Fruit fly (Drosophila melanogaster) whole organism, embryonic: ENCODE data around the gene Karybeta3.
A peak's percentile ranks its signal among the peaks of the same experiment; 100 is the strongest.

Experiments
- B-H1 ChIP-seq: fragments of 200-800 bp; sonication (Bioruptor generic); IDR thresholded peaks from 3 replicates; pipeline ENCODE4 v1.3.6; 2022; ENCODE audit warnings: missing biosample characterization, missing genetic modification characterization
- C15 ChIP-seq: fragments of 200-800 bp; sonication (Bioruptor generic); IDR thresholded peaks from 3 replicates; pipeline ENCODE4 v1.3.6; 2022; ENCODE audit warnings: missing biosample characterization, missing genetic modification characterization
- CG1024 ChIP-seq: fragments of 200-800 bp; sonication (Bioruptor generic); IDR thresholded peaks from 2 replicates; pipeline ENCODE4 v1.3.6; 2022; ENCODE audit warnings: missing biosample characterization, missing genetic modification characterization
- CG10267 ChIP-seq: fragments of 200-800 bp; sonication (Bioruptor generic); optimal IDR thresholded peaks from 2 replicates; lab custom pipeline; 2018; ENCODE audit warnings: missing biosample characterization, mild to moderate bottlenecking, missing genetic modification characterization, moderate library complexity
- CG10431 ChIP-seq: fragments of 200-800 bp; sonication (Bioruptor generic); optimal IDR thresholded peaks from 3 replicates; lab custom pipeline; 2018; ENCODE audit warnings: missing biosample characterization, mild to moderate bottlenecking, missing genetic modification characterization
- CG10543 ChIP-seq: fragments of 200-800 bp; sonication (Bioruptor generic); optimal IDR thresholded peaks from 3 replicates; lab custom pipeline; 2017; ENCODE audit warnings: missing biosample characterization, mild to moderate bottlenecking, missing genetic modification characterization, moderate library complexity
- CG10979 ChIP-seq: fragments of 200-800 bp; sonication (Bioruptor generic); optimal IDR thresholded peaks from 2 replicates; lab custom pipeline; 2018; ENCODE audit warnings: missing biosample characterization, mild to moderate bottlenecking, missing genetic modification characterization, moderate library complexity
- CG11560 ChIP-seq: fragments of 200-800 bp; sonication (Bioruptor generic); IDR thresholded peaks from 3 replicates; pipeline ENCODE4 v1.3.6; 2022; ENCODE audit warnings: missing biosample characterization, missing genetic modification characterization
- CG11696 ChIP-seq: fragments of 200-800 bp; sonication (Bioruptor generic); IDR thresholded peaks from 2 replicates; pipeline ENCODE4 v1.3.6; 2022; ENCODE audit warnings: missing biosample characterization, missing genetic modification characterization
- CG12104 ChIP-seq: fragments of 200-800 bp; sonication (Bioruptor generic); optimal IDR thresholded peaks from 3 replicates; lab custom pipeline; 2016; ENCODE audit warnings: missing biosample characterization, missing genetic modification characterization
- CG13296 ChIP-seq: fragments of 200-800 bp; sonication (Bioruptor generic); optimal IDR thresholded peaks from 3 replicates; lab custom pipeline; 2018; ENCODE audit warnings: missing biosample characterization, mild to moderate bottlenecking, missing genetic modification characterization
- CG14014 ChIP-seq: fragments of 200-800 bp; sonication (Bioruptor generic); IDR thresholded peaks from 2 replicates; pipeline ENCODE4 v1.3.6; 2022; ENCODE audit warnings: missing biosample characterization, missing genetic modification characterization
- CG1603 ChIP-seq: fragments of 200-800 bp; sonication (Bioruptor generic); optimal IDR thresholded peaks from 2 replicates; lab custom pipeline; 2019; ENCODE audit warnings: missing biosample characterization, mild to moderate bottlenecking, missing genetic modification characterization, moderate library complexity
- CG16779 ChIP-seq: fragments of 200-800 bp; sonication (Bioruptor generic); IDR thresholded peaks from 2 replicates; pipeline ENCODE4 v1.3.6; 2022; ENCODE audit warnings: missing biosample characterization, missing genetic modification characterization
- CG17361 ChIP-seq: fragments of 200-800 bp; sonication (Bioruptor generic); IDR thresholded peaks from 3 replicates; pipeline ENCODE4 v1.3.6; 2022; ENCODE audit warnings: missing biosample characterization, missing genetic modification characterization
- CG17829 ChIP-seq: fragments of 200-800 bp; optimal IDR thresholded peaks from 2 replicates; lab custom pipeline; 2019; ENCODE audit warnings: missing biosample characterization, mild to moderate bottlenecking, missing genetic modification characterization, moderate library complexity
- CG18476 ChIP-seq: fragments of 200-800 bp; sonication (Bioruptor generic); optimal IDR thresholded peaks from 2 replicates; lab custom pipeline; 2016; ENCODE audit warnings: missing biosample characterization, mild to moderate bottlenecking, missing genetic modification characterization
- CG2120 ChIP-seq: fragments of 200-800 bp; sonication (Bioruptor generic); optimal IDR thresholded peaks from 3 replicates; lab custom pipeline; 2016; ENCODE audit warnings: missing biosample characterization, missing genetic modification characterization
- CG3281 ChIP-seq: fragments of 200-800 bp; sonication (Bioruptor generic); optimal IDR thresholded peaks from 3 replicates; lab custom pipeline; 2017; ENCODE audit warnings: missing biosample characterization, mild to moderate bottlenecking, missing genetic modification characterization
- CG4360 ChIP-seq: fragments of 200-800 bp; sonication (Bioruptor generic); IDR thresholded peaks from 2 replicates; pipeline ENCODE4 v1.3.6; 2022; ENCODE audit warnings: missing biosample characterization, missing genetic modification characterization
- CG6765 ChIP-seq: fragments of 200-800 bp; sonication (Bioruptor generic); optimal IDR thresholded peaks from 3 replicates; lab custom pipeline; 2017; ENCODE audit warnings: missing biosample characterization, mild to moderate bottlenecking, missing genetic modification characterization
- CG7745 ChIP-seq: fragments of 200-800 bp; sonication (Bioruptor generic); optimal IDR thresholded peaks from 2 replicates; lab custom pipeline; 2018; ENCODE audit warnings: missing biosample characterization, mild to moderate bottlenecking, missing genetic modification characterization, moderate library complexity
- CG7839 ChIP-seq: fragments of 200-800 bp; sonication (Bioruptor generic); optimal IDR thresholded peaks from 3 replicates; lab custom pipeline; 2018; ENCODE audit warnings: missing biosample characterization, mild to moderate bottlenecking, missing genetic modification characterization, moderate library complexity
- CG9727 ChIP-seq: fragments of 200-800 bp; sonication (Bioruptor generic); optimal IDR thresholded peaks from 3 replicates; lab custom pipeline; 2017; ENCODE audit warnings: missing biosample characterization, mild to moderate bottlenecking, missing genetic modification characterization
- Dip2 ChIP-seq: fragments of 200-800 bp; sonication (Bioruptor generic); IDR thresholded peaks from 2 replicates; pipeline ENCODE4 v1.3.6; 2022; ENCODE audit warnings: missing biosample characterization, missing genetic modification characterization
- PHDP ChIP-seq: fragments of 200-800 bp; sonication (Bioruptor generic); optimal IDR thresholded peaks from 3 replicates; lab custom pipeline; 2018; ENCODE audit warnings: missing biosample characterization, mild to moderate bottlenecking, missing genetic modification characterization, moderate library complexity
- Sox102F ChIP-seq: fragments of 200-800 bp; sonication (Bioruptor generic); optimal IDR thresholded peaks from 2 replicates; lab custom pipeline; 2018; ENCODE audit warnings: missing biosample characterization, mild to moderate bottlenecking, missing genetic modification characterization, moderate library complexity
- TFAM ChIP-seq: fragments of 200-800 bp; sonication (Bioruptor generic); optimal IDR thresholded peaks from 2 replicates; lab custom pipeline; 2017; ENCODE audit warnings: missing biosample characterization, missing genetic modification characterization, inconsistent platforms
- amos ChIP-seq: fragments of 200-800 bp; sonication (Bioruptor generic); IDR thresholded peaks from 2 replicates; pipeline ENCODE4 v1.3.6; 2022; ENCODE audit warnings: missing biosample characterization, missing genetic modification characterization; ENCODE audit not compliant: partially characterized antibody
- ara ChIP-seq: fragments of 200-800 bp; sonication (Bioruptor generic); IDR thresholded peaks from 2 replicates; pipeline ENCODE4 v1.3.6; 2022; ENCODE audit warnings: missing biosample characterization, missing genetic modification characterization
- ase ChIP-seq: fragments of 200-800 bp; sonication (Bioruptor generic); IDR thresholded peaks from 3 replicates; pipeline ENCODE4 v1.3.6; 2022; ENCODE audit warnings: missing biosample characterization, missing genetic modification characterization
- ash1 ChIP-seq: fragments of 200-800 bp; sonication (Bioruptor generic); optimal IDR thresholded peaks from 2 replicates; lab custom pipeline; 2018; ENCODE audit warnings: missing biosample characterization, mild to moderate bottlenecking, missing genetic modification characterization
- az2 ChIP-seq: fragments of 200-800 bp; sonication (Bioruptor generic); optimal IDR thresholded peaks from 3 replicates; lab custom pipeline; 2016; ENCODE audit warnings: missing biosample characterization, missing genetic modification characterization
- bigmax ChIP-seq: fragments of 200-800 bp; sonication (Bioruptor generic); optimal IDR thresholded peaks from 2 replicates; lab custom pipeline; 2018; ENCODE audit warnings: missing biosample characterization, mild to moderate bottlenecking, missing genetic modification characterization
- bsh ChIP-seq, 2 experiments: fragments of 200-800 bp; sonication (Bioruptor generic); optimal IDR thresholded peaks; 2 replicates each; lab custom pipeline; 2017 to 2018; ENCODE audit warnings: mild to moderate bottlenecking in 2 of 2, missing biosample characterization in 2 of 2, missing genetic modification characterization in 2 of 2, moderate library complexity in 1 of 2
- btn ChIP-seq: fragments of 200-800 bp; sonication (Bioruptor generic); optimal IDR thresholded peaks from 2 replicates; lab custom pipeline; 2016; ENCODE audit warnings: missing biosample characterization, missing genetic modification characterization
- chm ChIP-seq: fragments of 200-800 bp; sonication (Bioruptor generic); IDR thresholded peaks from 2 replicates; pipeline ENCODE4 v1.3.6; 2022; ENCODE audit warnings: missing biosample characterization, missing genetic modification characterization
- danr ChIP-seq: fragments of 200-800 bp; sonication (Bioruptor generic); IDR thresholded peaks from 2 replicates; pipeline ENCODE4 v1.3.6; 2022; ENCODE audit warnings: missing biosample characterization, missing genetic modification characterization
- gce ChIP-seq: fragments of 200-800 bp; sonication (Bioruptor generic); IDR thresholded peaks from 3 replicates; pipeline ENCODE4 v1.3.6; 2022; ENCODE audit warnings: missing biosample characterization, missing genetic modification characterization
- her ChIP-seq: fragments of 200-800 bp; sonication (Bioruptor generic); optimal IDR thresholded peaks from 2 replicates; lab custom pipeline; 2016; ENCODE audit warnings: missing biosample characterization, missing genetic modification characterization
- ind ChIP-seq: fragments of 200-800 bp; sonication (Bioruptor generic); optimal IDR thresholded peaks from 3 replicates; lab custom pipeline; 2016; ENCODE audit warnings: missing biosample characterization, missing genetic modification characterization
- kni ChIP-seq: fragments of 200-800 bp; sonication (Bioruptor generic); optimal IDR thresholded peaks from 3 replicates; lab custom pipeline; 2017; ENCODE audit warnings: mild to moderate bottlenecking, missing biosample characterization, missing genetic modification reagents, missing genetic modification characterization
- p53 ChIP-seq: fragments of 200-800 bp; sonication (Bioruptor generic); optimal IDR thresholded peaks from 2 replicates; lab custom pipeline; 2016; ENCODE audit warnings: missing biosample characterization, missing genetic modification characterization
- pita ChIP-seq: fragments of 200-800 bp; sonication (Bioruptor generic); optimal IDR thresholded peaks from 2 replicates; lab custom pipeline; 2017; ENCODE audit warnings: missing biosample characterization, mild to moderate bottlenecking, missing genetic modification characterization
- schlank ChIP-seq: fragments of 200-800 bp; sonication (Bioruptor generic); optimal IDR thresholded peaks from 2 replicates; lab custom pipeline; 2018; ENCODE audit warnings: missing biosample characterization, mild to moderate bottlenecking, missing genetic modification characterization
- scrt ChIP-seq: fragments of 200-800 bp; sonication (Bioruptor generic); optimal IDR thresholded peaks from 2 replicates; lab custom pipeline; 2018; ENCODE audit warnings: missing biosample characterization, mild to moderate bottlenecking, missing genetic modification characterization, moderate library complexity
- sens ChIP-seq: fragments of 200-800 bp; sonication (Bioruptor generic); peaks from one replicate; lab custom pipeline; 2016; ENCODE audit warnings: missing biosample characterization, missing genetic modification characterization
- sima ChIP-seq: fragments of 200-800 bp; sonication (Bioruptor generic); optimal IDR thresholded peaks from 2 replicates; lab custom pipeline; 2016; ENCODE audit warnings: missing biosample characterization, missing genetic modification characterization
- trem ChIP-seq: fragments of 200-800 bp; optimal IDR thresholded peaks from 3 replicates; lab custom pipeline; 2019; ENCODE audit warnings: missing biosample characterization, mild to moderate bottlenecking, missing genetic modification characterization, moderate library complexity
- wdn ChIP-seq: fragments of 200-800 bp; sonication (Bioruptor generic); IDR thresholded peaks from 2 replicates; pipeline ENCODE4 v1.3.6; 2022; ENCODE audit warnings: missing biosample characterization, missing genetic modification characterization
- z ChIP-seq: fragments of 200-800 bp; sonication (Bioruptor generic); IDR thresholded peaks from 3 replicates; pipeline ENCODE4 v1.3.6; 2022; ENCODE audit warnings: missing biosample characterization, missing genetic modification characterization

Gene Karybeta3

dm6 chr3R:4664947-4665346 lies 16.0 kb downstream of the Karybeta3 start (continued):
- TF ChIP-seq ash1 (GFP tag; lab: Kevin White, UChicago) (no peak), chm (GFP tag; lab: Robert Waterston, UW) (peak; percentile 56), her (GFP tag; lab: Kevin White, UChicago) (peak; percentile 68), CG10543 (peak; percentile 71), CG1024 (GFP tag; lab: Robert Waterston, UW) (peak; percentile 88), bigmax (GFP tag; lab: Kevin White, UChicago) (peak; percentile 26), amos (GFP tag; lab: Robert Waterston, UW) (no peak), gce (GFP tag; lab: Robert Waterston, UW) (peak; percentile 86), az2 (no peak), CG13296 (peak; percentile 79), CG3281 (peak; percentile 84), danr (GFP tag; lab: Robert Waterston, UW) (peak; percentile 60; the same call in 1 of the 2 replicates), Sox102F (GFP tag; lab: Kevin White, UChicago) (peak; percentile 29), ase (GFP tag; lab: Robert Waterston, UW) (peak; percentile 53; the same call in 1 of the 3 replicates), CG2120 (peak; percentile 19), ind (peak; percentile 29), CG1603 (peak; percentile 79), CG10267 (peak; percentile 70), CG6765 (GFP tag; lab: Kevin White, UChicago) (peak; percentile 73), Dip2 (GFP tag; lab: Robert Waterston, UW) (no peak), z (GFP tag; lab: Robert Waterston, UW) (peak; percentile 63; the same call in 2 of the 3 replicates), trem (peak; percentile 73), wdn (GFP tag; lab: Robert Waterston, UW) (no peak), ara (GFP tag; lab: Robert Waterston, UW) (peak; percentile 87), p53 (GFP tag; lab: Kevin White, UChicago) (peak; percentile 67), CG7745 (tag; lab: Kevin White, UChicago) (no peak), CG14014 (peak; percentile 63; the same call in 1 of the 2 replicates), bsh (GFP tag; optimal IDR thresholded peaks at IDR 0.05; lab: Kevin White, UChicago) (peak; percentile 32 to 75), PHDP (tag; lab: Kevin White, UChicago) (peak; percentile 68), CG10979 (tag; lab: Kevin White, UChicago) (peak; percentile 82), pita (no peak), CG16779 (GFP tag; lab: Robert Waterston, UW) (no peak; the same call in 1 of the 2 replicates), schlank (tag; lab: Kevin White, UChicago) (peak; percentile 75), CG7839 (peak; percentile 52), CG10431 (peak; percentile 38), B-H1 (GFP tag; lab: Robert Waterston, UW) (peak; percentile 63; the same call in 1 of the 3 replicates), scrt (GFP tag; lab: Kevin White, UChicago) (peak; percentile 74), CG11696 (GFP tag; lab: Robert Waterston, UW) (peak; percentile 78), CG4360 (GFP tag; lab: Robert Waterston, UW) (peak; percentile 70), CG17361 (GFP tag; lab: Robert Waterston, UW) (peak; percentile 90), CG17829 (peak; percentile 74), TFAM (GFP tag; lab: Kevin White, UChicago) (peak; percentile 78), CG11560 (tag; lab: Robert Waterston, UW) (peak; percentile 37; the same call in 1 of the 3 replicates), sima (GFP tag; lab: Kevin White, UChicago) (peak; percentile 15), CG18476 (GFP tag; lab: Kevin White, UChicago) (peak; percentile 87), CG12104 (GFP tag; lab: Kevin White, UChicago) (peak; percentile 89), C15 (peak; percentile 62; the same call in 1 of the 3 replicates), CG9727 (peak; percentile 79), kni (GFP tag; lab: Kevin White, UChicago) (peak; percentile 96), btn (GFP tag; lab: Kevin White, UChicago) (peak; percentile 71), sens (GFP tag; lab: Kevin White, UChicago) (peak; percentile 94)
